Worm (Caenorhabditis elegans): ENCODE measurements around the gene glr-4.
A peak's percentile ranks its signal among the peaks of the same experiment; 100 is the strongest.

Gene glr-4

ce11 chrII:7814215-7814614, 20.1 kb upstream of the glr-4 start:
- no peak for TF ChIP-seq hsf-1 (GFP tag; IDR thresholded peaks at IDR 0.05)
- no peak for TF ChIP-seq Y79H2A.3 (GFP tag; conservative IDR thresholded peaks at IDR 0.05)
- TF ChIP-seq ccch-3 (GFP tag; optimal IDR thresholded peaks at IDR 0.05): no peak
- no peak for TF ChIP-seq repo-1 (tag; optimal IDR thresholded peaks at IDR 0.05)
- TF ChIP-seq T07F8.4 (tag; optimal IDR thresholded peaks at IDR 0.05): no peak
- TF ChIP-seq lin-40 (tag; optimal IDR thresholded peaks at IDR 0.05): no peak
- TF ChIP-seq F57C9.4 (tag; optimal IDR thresholded peaks at IDR 0.05): no peak
- TF ChIP-seq C17E4.6 (GFP tag; IDR thresholded peaks at IDR 0.05): no peak
- no peak for TF ChIP-seq mxl-1 (tag; optimal IDR thresholded peaks at IDR 0.05)
- no peak for TF ChIP-seq tlf-1 (GFP tag; optimal IDR thresholded peaks at IDR 0.05)
- TF ChIP-seq pbrm-1 (GFP tag; IDR thresholded peaks at IDR 0.05): no peak
- TF ChIP-seq Y53F4B.3 (GFP tag; IDR thresholded peaks at IDR 0.05): no peak
- TF ChIP-seq unc-130 (GFP tag; optimal IDR thresholded peaks at IDR 0.05): no peak

- TF ChIP-seq nhr-80 (tag; optimal IDR thresholded peaks at IDR 0.05) (peak; percentile 34), F57C9.4 (tag; optimal IDR thresholded peaks at IDR 0.05) (no peak)
Observed at ce11 chrII:7813645-7814044, 19.5 kb upstream of the glr-4 start.

ce11 chrII:7813237-7813636, 19.1 kb upstream of the glr-4 start:
- no peak for TF ChIP-seq him-1 (tag; optimal IDR thresholded peaks at IDR 0.05)
- TF ChIP-seq F52B5.7 (tag; optimal IDR thresholded peaks at IDR 0.05): no peak
- no peak for TF ChIP-seq rec-8 (tag; optimal IDR thresholded peaks at IDR 0.05)
- TF ChIP-seq aptf-2 (GFP tag; conservative IDR thresholded peaks at IDR 0.05): no peak
- TF ChIP-seq B0261.1 (tag; optimal IDR thresholded peaks at IDR 0.05): no peak
- no peak for TF ChIP-seq chd-7 (tag; optimal IDR thresholded peaks at IDR 0.05)
- TF ChIP-seq ztf-22 (GFP tag; optimal IDR thresholded peaks at IDR 0.05): no peak
- TF ChIP-seq F55B11.4 (tag; optimal IDR thresholded peaks at IDR 0.05; ENCODE audit: borderline replicate concordance, insufficient read depth): no peak
- TF ChIP-seq let-607 (tag; optimal IDR thresholded peaks at IDR 0.05): no peak
- TF ChIP-seq nhr-179 (tag; optimal IDR thresholded peaks at IDR 0.05): no peak
- TF ChIP-seq attf-3 (GFP tag; conservative IDR thresholded peaks at IDR 0.05): no peak
- TF ChIP-seq gei-17 (GFP tag; optimal IDR thresholded peaks at IDR 0.05): no peak
- no peak for TF ChIP-seq ceh-100 (GFP tag; IDR thresholded peaks at IDR 0.05)
- TF ChIP-seq D2030.7 (GFP tag; IDR thresholded peaks at IDR 0.05): no peak

- TF ChIP-seq xnd-1 (tag; optimal IDR thresholded peaks at IDR 0.05): no peak
- TF ChIP-seq hrde-1 (tag; optimal IDR thresholded peaks at IDR 0.05; ENCODE audit: borderline replicate concordance): no peak
- no peak for TF ChIP-seq gei-17 (GFP tag; optimal IDR thresholded peaks at IDR 0.05)
- 0 out of 2 replicates have a peak, but pooled peaks have one; percentile 19 for TF ChIP-seq Y56A3A.18 (GFP tag; IDR thresholded peaks at IDR 0.05)
Observed at ce11 chrII:7812332-7812731, 18.2 kb upstream of the glr-4 start.

ce11 chrII:7810869-7811543, 16.9 kb upstream of the glr-4 start, which contains the start of gene cki-1:
cki-1 (plus strand) TSS chrII:7811240.
- TF ChIP-seq zfh-2 (GFP tag; conservative IDR thresholded peaks at IDR 0.05) (peak; percentile 42; the same call in 1 of the 2 replicates), repo-1 (tag; optimal IDR thresholded peaks at IDR 0.05) (no peak)
